Fruit fly (Drosophila melanogaster) whole organism, wandering third instar larva: Measurements from ENCODE around the gene CG33299.

Experiments used
- Abd-B ChIP-seq: fragments of >200 bp; optimal IDR thresholded peaks from 2 replicates; lab custom pipeline; 2017; ENCODE audit warnings: missing biosample characterization, missing genetic modification characterization
- CG32264 ChIP-seq: fragments of 200-800 bp; sonication (Bioruptor generic); optimal IDR thresholded peaks from 2 replicates; lab custom pipeline; 2016; ENCODE audit warnings: missing biosample characterization, missing genetic modification characterization
- CG9705 ChIP-seq: fragments of 200-800 bp; sonication (Bioruptor generic); optimal IDR thresholded peaks from 2 replicates; lab custom pipeline; 2018; ENCODE audit warnings: missing biosample characterization, mild to moderate bottlenecking, missing genetic modification characterization
- CrebA ChIP-seq: fragments of 200-800 bp; sonication (Bioruptor generic); optimal IDR thresholded peaks from 2 replicates; lab custom pipeline; 2016; ENCODE audit warnings: missing biosample characterization, mild to moderate bottlenecking, missing genetic modification characterization, borderline replicate concordance
- Dfd ChIP-seq: fragments of >200 bp; optimal IDR thresholded peaks from 2 replicates; lab custom pipeline; 2017; ENCODE audit warnings: missing biosample characterization, missing genetic modification characterization
- Dif ChIP-seq: fragments of 200-275, 200-300 bp; sonication (Bioruptor generic); optimal IDR thresholded peaks from 2 replicates; lab custom pipeline; 2018; ENCODE audit warnings: missing biosample characterization, missing genetic modification characterization; ENCODE audit not compliant: partially characterized antibody
- GATAd ChIP-seq: sonication (Bioruptor generic); optimal IDR thresholded peaks from 2 replicates; lab custom pipeline; 2016; ENCODE audit warnings: missing biosample characterization, missing genetic modification characterization
- HLH106 ChIP-seq: fragments of 200-800 bp; optimal IDR thresholded peaks from 3 replicates; lab custom pipeline; 2019; ENCODE audit warnings: missing biosample characterization, mild to moderate bottlenecking, missing genetic modification characterization, moderate library complexity
- Hnf4 ChIP-seq: fragments of 200-800 bp; sonication (Bioruptor generic); optimal IDR thresholded peaks from 2 replicates; lab custom pipeline; 2016; ENCODE audit warnings: missing biosample characterization, mild to moderate bottlenecking, missing genetic modification characterization
- Hr78 ChIP-seq: fragments of >200 bp; optimal IDR thresholded peaks from 2 replicates; lab custom pipeline; 2017; ENCODE audit warnings: missing biosample characterization, missing genetic modification characterization
- Hr83 ChIP-seq: fragments of 200-300 bp; sonication (Bioruptor generic); optimal IDR thresholded peaks from 2 replicates; lab custom pipeline; 2016; ENCODE audit warnings: missing biosample characterization, mild to moderate bottlenecking, missing genetic modification characterization, moderate library complexity; ENCODE audit not compliant: poor library complexity, severe bottlenecking
- Jra ChIP-seq: sonication (Bioruptor generic); optimal IDR thresholded peaks from 2 replicates; lab custom pipeline; 2016; ENCODE audit warnings: missing biosample characterization, missing genetic modification characterization
- Mio ChIP-seq: sonication (Bioruptor generic); optimal IDR thresholded peaks from 2 replicates; lab custom pipeline; 2016; ENCODE audit warnings: missing biosample characterization, missing genetic modification characterization
- Myc ChIP-seq: fragments of >200 bp; optimal IDR thresholded peaks from 2 replicates; lab custom pipeline; 2017
- N ChIP-seq: fragments of >200 bp; optimal IDR thresholded peaks from 2 replicates; lab custom pipeline; 2018; ENCODE audit warnings: missing biosample characterization, missing external identifiers, missing genetic modification characterization
- OdsH ChIP-seq: fragments of 200-800 bp; sonication (Bioruptor generic); optimal IDR thresholded peaks from 2 replicates; lab custom pipeline; 2016; ENCODE audit warnings: missing biosample characterization, mild to moderate bottlenecking, missing genetic modification characterization
- Rel ChIP-seq, 2 experiments: fragments of 200-800 bp; sonication (Bioruptor generic) in 1 of 2; optimal IDR thresholded peaks; 2 replicates in 1 of 2; 3 replicates in 1 of 2; lab custom pipeline; 2016 to 2019; ENCODE audit warnings: mild to moderate bottlenecking in 2 of 2, missing biosample characterization in 2 of 2, missing genetic modification characterization in 2 of 2, moderate library complexity in 1 of 2
- Sp1 ChIP-seq: fragments of 200-800 bp; sonication (Bioruptor generic); optimal IDR thresholded peaks from 3 replicates; lab custom pipeline; 2019; ENCODE audit warnings: missing biosample characterization, mild to moderate bottlenecking, missing genetic modification characterization, moderate library complexity
- Vsx2 ChIP-seq: fragments of 200-300, 225-300 bp; sonication (Bioruptor generic); optimal IDR thresholded peaks from 2 replicates; lab custom pipeline; 2018; ENCODE audit warnings: missing biosample characterization, missing genetic modification characterization; ENCODE audit not compliant: partially characterized antibody
- br ChIP-seq: fragments of 200-800 bp; sonication (Bioruptor generic); optimal IDR thresholded peaks from 2 replicates; lab custom pipeline; 2016; ENCODE audit warnings: missing biosample characterization, missing genetic modification characterization
- brk ChIP-seq: fragments of 200-800 bp; sonication (Bioruptor generic); optimal IDR thresholded peaks from 2 replicates; lab custom pipeline; 2016; ENCODE audit warnings: missing biosample characterization, mild to moderate bottlenecking, missing genetic modification characterization
- dl ChIP-seq, 2 experiments: fragments of 175-275, 200-275 bp in 1 of 2; fragments of 200-275 bp in 1 of 2; sonication (Bioruptor generic); optimal IDR thresholded peaks; lab custom pipeline; 2018; ENCODE audit warnings: mild to moderate bottlenecking in 2 of 2, missing biosample characterization in 2 of 2, missing genetic modification characterization in 2 of 2, moderate library complexity in 2 of 2; ENCODE audit not compliant: partially characterized antibody in 2 of 2, insufficient read depth in 1 of 2
- dmrt93B ChIP-seq: fragments of 200-800 bp; sonication (Bioruptor generic); optimal IDR thresholded peaks from 2 replicates; lab custom pipeline; 2018; ENCODE audit warnings: missing biosample characterization, mild to moderate bottlenecking, missing genetic modification characterization
- dsf ChIP-seq: sonication (Bioruptor generic); optimal IDR thresholded peaks from 2 replicates; lab custom pipeline; 2016; ENCODE audit warnings: missing biosample characterization, missing genetic modification characterization, borderline replicate concordance
- ey ChIP-seq: fragments of 200-800 bp; sonication (Bioruptor generic); optimal IDR thresholded peaks from 2 replicates; lab custom pipeline; 2016; ENCODE audit warnings: missing biosample characterization, missing genetic modification characterization
- foxo ChIP-seq, 2 experiments: fragments of 200-800 bp; sonication (Bioruptor generic); optimal IDR thresholded peaks; 2 replicates in 1 of 2; 3 replicates in 1 of 2; lab custom pipeline; 2016 to 2017; ENCODE audit warnings: missing biosample characterization in 2 of 2, missing genetic modification characterization in 2 of 2
- fru ChIP-seq: fragments of 200-800 bp; sonication (Bioruptor generic); optimal IDR thresholded peaks from 3 replicates; lab custom pipeline; 2016; ENCODE audit warnings: missing biosample characterization, mild to moderate bottlenecking, missing genetic modification characterization
- h ChIP-seq: fragments of 200-800 bp; sonication (Bioruptor generic); optimal IDR thresholded peaks from 3 replicates; lab custom pipeline; 2016; ENCODE audit warnings: missing biosample characterization, mild to moderate bottlenecking, missing genetic modification characterization
- jim ChIP-seq: fragments of 175-275, 200-325 bp; sonication (Bioruptor generic); optimal IDR thresholded peaks from 2 replicates; lab custom pipeline; 2016; ENCODE audit warnings: missing biosample characterization, mild to moderate bottlenecking, missing genetic modification characterization
- lola ChIP-seq: fragments of >200 bp; optimal IDR thresholded peaks from 2 replicates; lab custom pipeline; 2017; ENCODE audit warnings: missing biosample characterization, missing genetic modification characterization
- pan ChIP-seq: fragments of >200 bp; optimal IDR thresholded peaks from 2 replicates; lab custom pipeline; 2017
- psq ChIP-seq: fragments of 200-800 bp; sonication (Bioruptor generic); optimal IDR thresholded peaks from 3 replicates; lab custom pipeline; 2017; ENCODE audit warnings: missing biosample characterization, mild to moderate bottlenecking, missing genetic modification characterization, moderate library complexity
- rgr ChIP-seq: fragments of 200-800 bp; sonication (Bioruptor generic); optimal IDR thresholded peaks from 3 replicates; lab custom pipeline; 2016; ENCODE audit warnings: missing biosample characterization, mild to moderate bottlenecking, missing genetic modification characterization
- sage ChIP-seq: fragments of 200-800 bp; sonication (Bioruptor generic); optimal IDR thresholded peaks from 2 replicates; lab custom pipeline; 2016; ENCODE audit warnings: missing biosample characterization, mild to moderate bottlenecking, missing genetic modification characterization
- sv ChIP-seq: fragments of 200-800 bp; sonication (Bioruptor generic); optimal IDR thresholded peaks from 3 replicates; lab custom pipeline; 2016; ENCODE audit warnings: missing biosample characterization, missing genetic modification characterization
- tai ChIP-seq: sonication (Bioruptor generic); optimal IDR thresholded peaks from 2 replicates; lab custom pipeline; 2016; ENCODE audit warnings: missing biosample characterization, missing genetic modification characterization
- usp ChIP-seq: fragments of >200 bp; optimal IDR thresholded peaks from 2 replicates; lab custom pipeline; 2017; ENCODE audit warnings: missing biosample characterization, missing genetic modification characterization
- woc ChIP-seq: sonication (Bioruptor generic); optimal IDR thresholded peaks from 2 replicates; lab custom pipeline; 2016; ENCODE audit warnings: missing biosample characterization, mild to moderate bottlenecking, missing genetic modification characterization

CG33299 gene

dm6 chr2L:9614674-9615258, 41.6 kb upstream of the CG33299 start:
- no peak for TF ChIP-seq dsf
- no peak for TF ChIP-seq Rel (GFP tag; optimal IDR thresholded peaks at IDR 0.05; lab: Kevin White, UChicago)
- TF ChIP-seq Rel (tag; optimal IDR thresholded peaks at IDR 0.05; lab: Kevin White, UChicago): peak; percentile 99

- no peak for TF ChIP-seq foxo (GFP tag; optimal IDR thresholded peaks at IDR 0.05; lab: Kevin White, UChicago)
- no peak for TF ChIP-seq tai (GFP tag; lab: Kevin White, UChicago)
- TF ChIP-seq lola: no peak
- no peak for TF ChIP-seq Mio
- no peak for TF ChIP-seq sv
- TF ChIP-seq N (GFP tag; lab: Kevin White, UChicago): no peak
- TF ChIP-seq Hr78: no peak
- no peak for TF ChIP-seq Rel (GFP tag; optimal IDR thresholded peaks at IDR 0.05; lab: Kevin White, UChicago)
- no peak for TF ChIP-seq Rel (tag; optimal IDR thresholded peaks at IDR 0.05; lab: Kevin White, UChicago)
- TF ChIP-seq dl (GFP tag; optimal IDR thresholded peaks at IDR 0.05; lab: Kevin White, UChicago; ENCODE audit: insufficient read depth in 1 of 2, partially characterized antibody in 2 of 2): no peak
- TF ChIP-seq CG32264 (GFP tag; lab: Kevin White, UChicago): no peak
- TF ChIP-seq psq: no peak
- no peak for TF ChIP-seq OdsH (GFP tag; lab: Kevin White, UChicago)
Measured at dm6 chr2L:9615561-9615960, 40.8 kb upstream of the CG33299 start.

DNA sequence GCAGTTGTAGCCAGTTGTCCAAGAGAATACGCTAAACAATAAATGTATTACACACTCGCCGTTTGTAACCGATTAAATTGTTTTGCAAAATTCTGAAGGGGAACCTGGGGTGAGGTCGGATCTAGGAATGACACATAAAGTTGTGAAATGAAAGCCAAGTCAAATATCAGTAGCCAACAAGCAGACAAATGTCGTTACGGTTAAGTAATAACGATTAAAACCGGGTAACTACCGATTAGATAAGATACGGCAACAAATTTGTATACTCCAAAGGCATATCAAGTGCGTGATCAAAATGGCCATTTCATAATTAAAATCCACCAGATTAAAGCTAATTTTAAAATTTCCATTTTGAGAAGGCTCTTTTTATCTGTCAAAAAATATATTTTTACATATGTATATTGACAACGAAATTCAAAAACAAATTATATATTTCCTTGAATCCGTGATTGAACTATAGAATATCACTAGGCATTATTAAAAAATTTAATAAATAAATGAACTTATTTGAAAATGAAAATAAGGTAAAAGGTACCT, 40.3 kb upstream of the CG33299 start, which contains the start of gene GlcAT-S:
GlcAT-S (plus strand) TSS at position 487 of the 537 bp plus-strand sequence.
- TF ChIP-seq dsf (no peak), Rel (GFP tag; optimal IDR thresholded peaks at IDR 0.05; lab: Kevin White, UChicago) (no peak), Rel (tag; optimal IDR thresholded peaks at IDR 0.05; lab: Kevin White, UChicago) (peak; percentile 63)

dm6 chr2L:9616654-9617053, 39.7 kb upstream of the CG33299 start:
- TF ChIP-seq foxo (GFP tag; optimal IDR thresholded peaks at IDR 0.05; lab: Kevin White, UChicago) (peak in 1 of 2 experiments; percentile 26), OdsH (GFP tag; lab: Kevin White, UChicago) (peak; percentile 8), dl (GFP tag; optimal IDR thresholded peaks at IDR 0.05; lab: Kevin White, UChicago; ENCODE audit: insufficient read depth in 1 of 2, partially characterized antibody in 2 of 2) (no peak), ey (GFP tag; lab: Kevin White, UChicago) (no peak), rgr (GFP tag; lab: Kevin White, UChicago) (peak; percentile 62), dsf (no peak), CG32264 (GFP tag; lab: Kevin White, UChicago) (no peak), CG9705 (GFP tag; lab: Kevin White, UChicago) (no peak), Myc (no peak), Abd-B (GFP tag; lab: Kevin White, UChicago) (no peak), pan (lab: Kevin White, UChicago) (no peak), Dfd (GFP tag; lab: Kevin White, UChicago) (no peak), br (GFP tag; lab: Kevin White, UChicago) (peak; percentile 42), Hr78 (no peak), Dif (GFP tag; lab: Kevin White, UChicago) (peak; percentile 42), sage (GFP tag; lab: Kevin White, UChicago) (no peak), Hnf4 (GFP tag; lab: Kevin White, UChicago) (peak; percentile 69), Jra (GFP tag; lab: Kevin White, UChicago) (peak; percentile 76), CrebA (GFP tag; lab: Kevin White, UChicago) (no peak), Mio (no peak), woc (no peak), HLH106 (no peak), jim (GFP tag; lab: Kevin White, UChicago) (peak; percentile 82), Hr83 (peak; percentile 76), usp (GFP tag; lab: Kevin White, UChicago) (no peak), tai (GFP tag; lab: Kevin White, UChicago) (no peak), h (peak; percentile 8), brk (no peak), fru (GFP tag; lab: Kevin White, UChicago) (peak; percentile 38), N (GFP tag; lab: Kevin White, UChicago) (no peak), Vsx2 (peak; percentile 60), GATAd (GFP tag; lab: Kevin White, UChicago) (no peak), dmrt93B (GFP tag; lab: Kevin White, UChicago) (no peak), Sp1 (GFP tag; lab: Kevin White, UChicago) (peak; percentile 26), psq (no peak), lola (no peak), sv (peak; percentile 33), Rel (GFP tag; optimal IDR thresholded peaks at IDR 0.05; lab: Kevin White, UChicago) (no peak), Rel (tag; optimal IDR thresholded peaks at IDR 0.05; lab: Kevin White, UChicago) (peak; percentile 41)
